Fruit fly (Drosophila melanogaster) whole organism, adult: ENCODE results near the gene Cypl.

Experiments used
- CG11617 ChIP-seq: fragments of 200-800 bp; sonication (Bioruptor generic); optimal IDR thresholded peaks from 2 replicates; lab custom pipeline; 2017; ENCODE audit warnings: mild to moderate bottlenecking, missing biosample characterization, missing genetic modification reagents, missing genetic modification characterization
- CG12768 ChIP-seq: fragments of 200-800 bp; sonication (Bioruptor generic); optimal IDR thresholded peaks from 2 replicates; lab custom pipeline; 2017; ENCODE audit warnings: missing biosample characterization, missing genetic modification characterization, mild to moderate bottlenecking, moderate library complexity, missing genetic modification reagents
- CG14711 ChIP-seq: fragments of 200-800 bp; sonication (Bioruptor generic); optimal IDR thresholded peaks from 2 replicates; lab custom pipeline; 2018; ENCODE audit warnings: missing biosample characterization, mild to moderate bottlenecking, missing genetic modification characterization, moderate library complexity
- CG1620 ChIP-seq: fragments of 200-800 bp; sonication (Bioruptor generic); optimal IDR thresholded peaks from 2 replicates; lab custom pipeline; 2016; ENCODE audit warnings: missing biosample characterization, missing genetic modification characterization
- CG33017 ChIP-seq: fragments of 200-800 bp; sonication (Bioruptor generic); optimal IDR thresholded peaks from 2 replicates; lab custom pipeline; 2018; ENCODE audit warnings: missing biosample characterization, mild to moderate bottlenecking, missing genetic modification characterization, moderate library complexity
- CG5204 ChIP-seq: fragments of 200-800 bp; sonication (Bioruptor generic); optimal IDR thresholded peaks from 2 replicates; lab custom pipeline; 2016; ENCODE audit warnings: missing biosample characterization, missing genetic modification characterization
- CG7045 ChIP-seq: fragments of 200-800 bp; sonication (Bioruptor generic); optimal IDR thresholded peaks from 2 replicates; lab custom pipeline; 2017; ENCODE audit warnings: missing biosample characterization, mild to moderate bottlenecking, missing genetic modification characterization
- CG7101 ChIP-seq: fragments of 200-800 bp; sonication (Bioruptor generic); optimal IDR thresholded peaks from 2 replicates; lab custom pipeline; 2018; ENCODE audit warnings: missing biosample characterization, mild to moderate bottlenecking, missing genetic modification characterization, moderate library complexity
- Clk ChIP-seq: fragments of 200-800 bp; sonication (Bioruptor generic); optimal IDR thresholded peaks from 2 replicates; lab custom pipeline; 2017; ENCODE audit warnings: missing biosample characterization, missing genetic modification characterization
- Crg-1 ChIP-seq: fragments of 200-800 bp; sonication (Bioruptor generic); optimal IDR thresholded peaks from 2 replicates; lab custom pipeline; 2016; ENCODE audit warnings: missing biosample characterization, missing genetic modification characterization
- Hr96 ChIP-seq: fragments of 200-800 bp; sonication (Bioruptor generic); optimal IDR thresholded peaks from 2 replicates; lab custom pipeline; 2016; ENCODE audit warnings: missing biosample characterization, missing genetic modification characterization
- Mnt ChIP-seq: fragments of 200-800 bp; sonication (Bioruptor generic); optimal IDR thresholded peaks from 2 replicates; lab custom pipeline; 2016; ENCODE audit warnings: missing biosample characterization, mild to moderate bottlenecking, missing genetic modification characterization
- bab1 ChIP-seq: fragments of 200-800 bp; sonication (Bioruptor generic); optimal IDR thresholded peaks from 3 replicates; lab custom pipeline; 2019; ENCODE audit warnings: missing biosample characterization, mild to moderate bottlenecking, missing genetic modification characterization, moderate library complexity
- cic ChIP-seq: fragments of 200-800 bp; sonication (Bioruptor generic); optimal IDR thresholded peaks from 2 replicates; lab custom pipeline; 2017; ENCODE audit warnings: missing biosample characterization, mild to moderate bottlenecking, missing genetic modification characterization, moderate library complexity
- cnc ChIP-seq, 2 experiments: fragments of >200 bp; optimal IDR thresholded peaks; 2 replicates each; lab custom pipeline; 2017
- kay ChIP-seq: fragments of 200-800 bp; sonication (Bioruptor generic); peaks from one replicate; lab custom pipeline; 2016; ENCODE audit warnings: missing biosample characterization, missing genetic modification characterization, borderline replicate concordance
- ovo ChIP-seq: fragments of 200-800 bp; sonication (Bioruptor generic); optimal IDR thresholded peaks from 2 replicates; lab custom pipeline; 2016; ENCODE audit warnings: missing biosample characterization, missing genetic modification characterization
- pad ChIP-seq: fragments of 200-800 bp; sonication (Bioruptor generic); optimal IDR thresholded peaks from 3 replicates; lab custom pipeline; 2017; ENCODE audit warnings: missing biosample characterization, missing genetic modification characterization, mild to moderate bottlenecking, moderate library complexity, missing genetic modification reagents
- tj ChIP-seq: fragments of 200-800 bp; sonication (Bioruptor generic); optimal IDR thresholded peaks from 3 replicates; lab custom pipeline; 2017; ENCODE audit warnings: missing biosample characterization, mild to moderate bottlenecking, missing genetic modification characterization, moderate library complexity
- toe ChIP-seq: fragments of 200-800 bp; sonication (Bioruptor generic); optimal IDR thresholded peaks from 2 replicates; lab custom pipeline; 2016; ENCODE audit warnings: missing biosample characterization, missing genetic modification characterization

Cypl gene

dm6 chr3L:548304-549198 is 5.8 kb upstream of the Cypl start:
- no peak for TF ChIP-seq cnc (optimal IDR thresholded peaks at IDR 0.05; lab: Kevin White, UChicago)
- TF ChIP-seq Crg-1: peak; percentile 55
- TF ChIP-seq cic (GFP tag; lab: Kevin White, UChicago): peak; percentile 71
- no peak for TF ChIP-seq CG1620 (GFP tag; lab: Kevin White, UChicago)
- no peak for TF ChIP-seq bab1 (GFP tag; lab: Kevin White, UChicago)
- peak; percentile 64 for TF ChIP-seq tj (GFP tag; lab: Kevin White, UChicago)
- TF ChIP-seq CG5204 (GFP tag; lab: Kevin White, UChicago): no peak
- peak; percentile 62 for TF ChIP-seq CG12768 (GFP tag; lab: Kevin White, UChicago)
- peak; percentile 33 for TF ChIP-seq CG11617 (GFP tag; lab: Kevin White, UChicago)
- TF ChIP-seq kay: peak; percentile 98
- peak; percentile 43 for TF ChIP-seq Mnt (GFP tag; lab: Kevin White, UChicago)
- TF ChIP-seq ovo (GFP tag; lab: Kevin White, UChicago): no peak
- peak; percentile 24 for TF ChIP-seq Clk
- peak; percentile 38 for TF ChIP-seq CG14711 (tag; lab: Kevin White, UChicago)
- TF ChIP-seq CG33017 (tag; lab: Kevin White, UChicago): peak; percentile 22
- TF ChIP-seq pad (GFP tag; lab: Kevin White, UChicago): peak; percentile 20
- TF ChIP-seq CG7101 (tag; lab: Kevin White, UChicago): no peak

- TF ChIP-seq CG14711 (tag; lab: Kevin White, UChicago) (peak; percentile 27), cnc (optimal IDR thresholded peaks at IDR 0.05; lab: Kevin White, UChicago) (no peak), Mnt (GFP tag; lab: Kevin White, UChicago) (no peak), Hr96 (no peak), CG7101 (tag; lab: Kevin White, UChicago) (peak; percentile 74), CG33017 (tag; lab: Kevin White, UChicago) (no peak), bab1 (GFP tag; lab: Kevin White, UChicago) (peak; percentile 77), CG1620 (GFP tag; lab: Kevin White, UChicago) (peak; percentile 5), CG7045 (GFP tag; lab: Kevin White, UChicago) (no peak), kay (no peak), Clk (no peak), CG11617 (GFP tag; lab: Kevin White, UChicago) (peak; percentile 23)
Measured at dm6 chr3L:546819-547441, 4.2 kb upstream of the Cypl start.

dm6 chr3L:545512-546161 is 2.9 kb upstream of the Cypl start:
- peak; percentile 7 for TF ChIP-seq tj (GFP tag; lab: Kevin White, UChicago)
- TF ChIP-seq Hr96: no peak
- no peak for TF ChIP-seq ovo (GFP tag; lab: Kevin White, UChicago)
- no peak for TF ChIP-seq CG1620 (GFP tag; lab: Kevin White, UChicago)
- TF ChIP-seq Crg-1: no peak
- no peak for TF ChIP-seq Mnt (GFP tag; lab: Kevin White, UChicago)
- TF ChIP-seq CG7101 (tag; lab: Kevin White, UChicago): peak; percentile 46
- peak; percentile 50 for TF ChIP-seq CG7045 (GFP tag; lab: Kevin White, UChicago)
- peak; percentile 51 for TF ChIP-seq CG14711 (tag; lab: Kevin White, UChicago)
- peak; percentile 77 for TF ChIP-seq CG33017 (tag; lab: Kevin White, UChicago)
- TF ChIP-seq CG12768 (GFP tag; lab: Kevin White, UChicago): peak; percentile 39
- no peak for TF ChIP-seq Clk
- TF ChIP-seq cic (GFP tag; lab: Kevin White, UChicago): peak; percentile 2
- TF ChIP-seq CG5204 (GFP tag; lab: Kevin White, UChicago): no peak

- TF ChIP-seq CG12768 (GFP tag; lab: Kevin White, UChicago) (peak; percentile 30), CG7101 (tag; lab: Kevin White, UChicago) (no peak), tj (GFP tag; lab: Kevin White, UChicago) (peak; percentile 32)
Measured at dm6 chr3L:544203-544602, 1.5 kb upstream of the Cypl start.

dm6 chr3L:540432-540973 is 2.2 kb downstream of the Cypl start, which contains the start of the genes klar and BORCS6:
Gene klar, minus strand, starts transcription at chr3L:540614.
Gene BORCS6, plus strand, starts transcription at chr3L:540851.
- TF ChIP-seq pad (GFP tag; lab: Kevin White, UChicago) (peak; percentile 4), CG5204 (GFP tag; lab: Kevin White, UChicago) (no peak), Crg-1 (no peak), CG7101 (tag; lab: Kevin White, UChicago) (peak; percentile 54), CG33017 (tag; lab: Kevin White, UChicago) (no peak), tj (GFP tag; lab: Kevin White, UChicago) (peak; percentile 40), CG1620 (GFP tag; lab: Kevin White, UChicago) (peak; percentile 46), CG12768 (GFP tag; lab: Kevin White, UChicago) (no peak), CG11617 (GFP tag; lab: Kevin White, UChicago) (peak; percentile 14), CG14711 (tag; lab: Kevin White, UChicago) (peak; percentile 46), cnc (optimal IDR thresholded peaks at IDR 0.05; lab: Kevin White, UChicago) (no peak), cic (GFP tag; lab: Kevin White, UChicago) (peak; percentile 35), bab1 (GFP tag; lab: Kevin White, UChicago) (peak; percentile 72), toe (GFP tag; lab: Kevin White, UChicago) (no peak), CG7045 (GFP tag; lab: Kevin White, UChicago) (peak; percentile 27), Clk (no peak), ovo (GFP tag; lab: Kevin White, UChicago) (peak; percentile 48), kay (no peak), Mnt (GFP tag; lab: Kevin White, UChicago) (peak; percentile 73), Hr96 (peak; percentile 78)
